Fruit fly (Drosophila melanogaster) whole organism, embryonic: ENCODE data around the gene CG14269.
A peak's percentile ranks its signal among the peaks of the same experiment; 100 is the strongest.

Experiments
- Atf6 ChIP-seq: fragments of 200-800 bp; sonication (Bioruptor generic); IDR thresholded peaks from 2 replicates; pipeline ENCODE4 v1.3.6; 2022; ENCODE audit warnings: missing biosample characterization, missing genetic modification characterization
- B-H2 ChIP-seq: fragments of 200-800 bp; sonication (Bioruptor generic); optimal IDR thresholded peaks from 2 replicates; lab custom pipeline; 2018; ENCODE audit warnings: missing biosample characterization, mild to moderate bottlenecking, missing genetic modification characterization
- Blimp-1 ChIP-seq: fragments of 200-800 bp; sonication (Bioruptor generic); optimal IDR thresholded peaks from 3 replicates; lab custom pipeline; 2018; ENCODE audit warnings: missing biosample characterization, missing genetic modification characterization, mild to moderate bottlenecking, moderate library complexity, missing genetic modification reagents
- BtbVII ChIP-seq: fragments of 200-800 bp; sonication (Bioruptor generic); optimal IDR thresholded peaks from 3 replicates; lab custom pipeline; 2017; ENCODE audit warnings: missing biosample characterization, mild to moderate bottlenecking, missing genetic modification characterization
- CG1024 ChIP-seq: fragments of 200-800 bp; sonication (Bioruptor generic); IDR thresholded peaks from 2 replicates; pipeline ENCODE4 v1.3.6; 2022; ENCODE audit warnings: missing biosample characterization, missing genetic modification characterization
- CG10543 ChIP-seq: fragments of 200-800 bp; sonication (Bioruptor generic); optimal IDR thresholded peaks from 3 replicates; lab custom pipeline; 2017; ENCODE audit warnings: missing biosample characterization, mild to moderate bottlenecking, missing genetic modification characterization, moderate library complexity
- CG11456 ChIP-seq: fragments of 200-800 bp; sonication (Bioruptor generic); IDR thresholded peaks from 3 replicates; pipeline ENCODE4 v1.3.6; 2022; ENCODE audit warnings: missing biosample characterization, missing genetic modification characterization
- CG12155 ChIP-seq: fragments of 200-800 bp; sonication (Bioruptor generic); optimal IDR thresholded peaks from 3 replicates; lab custom pipeline; 2016; ENCODE audit warnings: missing biosample characterization, missing genetic modification characterization
- CG13123 ChIP-seq: fragments of 200-800 bp; sonication (Bioruptor generic); optimal IDR thresholded peaks from 2 replicates; lab custom pipeline; 2016; ENCODE audit warnings: missing biosample characterization, missing genetic modification characterization
- CG15514 ChIP-seq: fragments of 200-800 bp; sonication (Bioruptor generic); optimal IDR thresholded peaks from 3 replicates; lab custom pipeline; 2017; ENCODE audit warnings: missing biosample characterization, missing genetic modification characterization, mild to moderate bottlenecking, moderate library complexity, missing genetic modification reagents
- CG17568 ChIP-seq: fragments of 200-800 bp; sonication (Bioruptor generic); optimal IDR thresholded peaks from 2 replicates; lab custom pipeline; 2018; ENCODE audit warnings: missing biosample characterization, mild to moderate bottlenecking, missing genetic modification characterization, moderate library complexity
- CG18476 ChIP-seq: fragments of 200-800 bp; sonication (Bioruptor generic); optimal IDR thresholded peaks from 2 replicates; lab custom pipeline; 2016; ENCODE audit warnings: missing biosample characterization, mild to moderate bottlenecking, missing genetic modification characterization
- CG2120 ChIP-seq: fragments of 200-800 bp; sonication (Bioruptor generic); optimal IDR thresholded peaks from 3 replicates; lab custom pipeline; 2016; ENCODE audit warnings: missing biosample characterization, missing genetic modification characterization
- CG32532 ChIP-seq: fragments of 200-800 bp; sonication (Bioruptor generic); IDR thresholded peaks from 2 replicates; pipeline ENCODE4 v1.3.6; 2022; ENCODE audit warnings: missing biosample characterization, missing genetic modification characterization
- CG33557 ChIP-seq: fragments of 200-800 bp; sonication (Bioruptor generic); optimal IDR thresholded peaks from 2 replicates; lab custom pipeline; 2019; ENCODE audit warnings: missing biosample characterization, mild to moderate bottlenecking, missing genetic modification characterization, moderate library complexity
- CG4328 ChIP-seq: fragments of 200-800 bp; sonication (Bioruptor generic); optimal IDR thresholded peaks from 3 replicates; lab custom pipeline; 2017; ENCODE audit warnings: missing biosample characterization, missing genetic modification reagents, missing genetic modification characterization
- CG6765 ChIP-seq: fragments of 200-800 bp; sonication (Bioruptor generic); optimal IDR thresholded peaks from 3 replicates; lab custom pipeline; 2017; ENCODE audit warnings: missing biosample characterization, mild to moderate bottlenecking, missing genetic modification characterization
- CG6854 ChIP-seq: fragments of 200-800 bp; sonication (Bioruptor generic); optimal IDR thresholded peaks from 3 replicates; lab custom pipeline; 2017; ENCODE audit warnings: missing biosample characterization, mild to moderate bottlenecking, missing genetic modification characterization
- CG7786 ChIP-seq: fragments of 200-800 bp; sonication (Bioruptor generic); optimal IDR thresholded peaks from 2 replicates; lab custom pipeline; 2016; ENCODE audit warnings: missing biosample characterization, missing genetic modification characterization
- CG8281 ChIP-seq: fragments of 200-800 bp; sonication (Bioruptor generic); optimal IDR thresholded peaks from 2 replicates; lab custom pipeline; 2018; ENCODE audit warnings: missing biosample characterization, mild to moderate bottlenecking, missing genetic modification characterization, moderate library complexity
- CG9727 ChIP-seq: fragments of 200-800 bp; sonication (Bioruptor generic); optimal IDR thresholded peaks from 3 replicates; lab custom pipeline; 2017; ENCODE audit warnings: missing biosample characterization, mild to moderate bottlenecking, missing genetic modification characterization
- Dref ChIP-seq: fragments of 200-800 bp; sonication (Bioruptor generic); IDR thresholded peaks from 2 replicates; pipeline ENCODE4 v1.3.6; 2022; ENCODE audit warnings: missing biosample characterization, missing genetic modification characterization
- Ets97D ChIP-seq: fragments of 200-800 bp; sonication (Bioruptor generic); optimal IDR thresholded peaks from 3 replicates; lab custom pipeline; 2016; ENCODE audit warnings: missing biosample characterization, missing genetic modification characterization
- Fer3 ChIP-seq: fragments of 200-800 bp; sonication (Bioruptor generic); optimal IDR thresholded peaks from 2 replicates; lab custom pipeline; 2018; ENCODE audit warnings: missing biosample characterization, mild to moderate bottlenecking, missing genetic modification characterization, moderate library complexity
- NFAT ChIP-seq: fragments of 200-800 bp; sonication (Bioruptor generic); IDR thresholded peaks from 2 replicates; pipeline ENCODE4 v1.3.6; 2022; ENCODE audit warnings: missing biosample characterization, missing genetic modification characterization
- Nf-YB ChIP-seq: fragments of 200-800 bp; sonication (Bioruptor generic); optimal IDR thresholded peaks from 3 replicates; lab custom pipeline; 2019; ENCODE audit warnings: missing biosample characterization, mild to moderate bottlenecking, missing genetic modification characterization, moderate library complexity
- Pdp1 ChIP-seq, 2 experiments: fragments of 200-800 bp; sonication (Bioruptor generic); optimal IDR thresholded peaks; 3 replicates each; lab custom pipeline; 2016; ENCODE audit warnings: missing biosample characterization in 2 of 2, missing genetic modification characterization in 2 of 2, mild to moderate bottlenecking in 1 of 2, moderate library complexity in 1 of 2
- Sin3A ChIP-seq: fragments of >200 bp; optimal IDR thresholded peaks from 2 replicates; lab custom pipeline; 2018
- amos ChIP-seq: fragments of 200-800 bp; sonication (Bioruptor generic); IDR thresholded peaks from 2 replicates; pipeline ENCODE4 v1.3.6; 2022; ENCODE audit warnings: missing biosample characterization, missing genetic modification characterization; ENCODE audit not compliant: partially characterized antibody
- ash1 ChIP-seq: fragments of 200-800 bp; sonication (Bioruptor generic); optimal IDR thresholded peaks from 2 replicates; lab custom pipeline; 2018; ENCODE audit warnings: missing biosample characterization, mild to moderate bottlenecking, missing genetic modification characterization
- bcd ChIP-seq: fragments of 200-800 bp; sonication (Bioruptor generic); optimal IDR thresholded peaks from 2 replicates; lab custom pipeline; 2017; ENCODE audit warnings: missing biosample characterization, mild to moderate bottlenecking, missing genetic modification characterization
- cas ChIP-seq: fragments of 200-800 bp; sonication (Bioruptor generic); IDR thresholded peaks from 2 replicates; pipeline ENCODE4 v1.3.6; 2022; ENCODE audit warnings: missing biosample characterization, missing genetic modification characterization
- chinmo ChIP-seq: fragments of 200-800 bp; sonication (Bioruptor generic); IDR thresholded peaks from 4 replicates; pipeline ENCODE4 v1.3.6; 2022; ENCODE audit warnings: missing biosample characterization, missing genetic modification characterization; ENCODE audit not compliant: partially characterized antibody
- crol ChIP-seq: fragments of 200-800 bp; sonication (Bioruptor generic); IDR thresholded peaks from 2 replicates; pipeline ENCODE4 v1.3.6; 2022; ENCODE audit warnings: missing biosample characterization, missing genetic modification characterization
- cwo ChIP-seq: fragments of 200-800 bp; sonication (Bioruptor generic); optimal IDR thresholded peaks from 3 replicates; lab custom pipeline; 2017; ENCODE audit warnings: missing biosample characterization, missing genetic modification characterization, mild to moderate bottlenecking, moderate library complexity, missing genetic modification reagents
- gcm ChIP-seq: fragments of 200-800 bp; sonication (Bioruptor generic); optimal IDR thresholded peaks from 2 replicates; lab custom pipeline; 2019; ENCODE audit warnings: missing biosample characterization, mild to moderate bottlenecking, missing genetic modification characterization, moderate library complexity
- gem ChIP-seq: fragments of 200-800 bp; sonication (Bioruptor generic); optimal IDR thresholded peaks from 2 replicates; lab custom pipeline; 2019; ENCODE audit warnings: missing biosample characterization, mild to moderate bottlenecking, missing genetic modification characterization, moderate library complexity
- inv ChIP-seq: fragments of 200-800 bp; sonication (Bioruptor generic); IDR thresholded peaks from 2 replicates; pipeline ENCODE4 v1.3.6; 2022; ENCODE audit warnings: missing biosample characterization, missing genetic modification characterization; ENCODE audit not compliant: partially characterized antibody
- knrl ChIP-seq: fragments of 200-800 bp; sonication (Bioruptor generic); IDR thresholded peaks from 3 replicates; pipeline ENCODE4 v1.3.6; 2022; ENCODE audit warnings: missing biosample characterization, missing genetic modification characterization; ENCODE audit not compliant: partially characterized antibody
- lmd ChIP-seq: fragments of 200-800 bp; sonication (Bioruptor generic); IDR thresholded peaks from 2 replicates; pipeline ENCODE4 v1.3.6; 2022; ENCODE audit warnings: missing biosample characterization, missing genetic modification characterization
- p53 ChIP-seq: fragments of 200-800 bp; sonication (Bioruptor generic); optimal IDR thresholded peaks from 2 replicates; lab custom pipeline; 2016; ENCODE audit warnings: missing biosample characterization, missing genetic modification characterization
- shn ChIP-seq: fragments of 200-800 bp; sonication (Bioruptor generic); optimal IDR thresholded peaks from 3 replicates; lab custom pipeline; 2016; ENCODE audit warnings: missing biosample characterization, missing genetic modification characterization
- sim ChIP-seq: fragments of 200-800 bp; sonication (Bioruptor generic); IDR thresholded peaks from 2 replicates; pipeline ENCODE4 v1.3.6; 2022; ENCODE audit warnings: missing biosample characterization, missing genetic modification characterization
- sima ChIP-seq: fragments of 200-800 bp; sonication (Bioruptor generic); optimal IDR thresholded peaks from 2 replicates; lab custom pipeline; 2016; ENCODE audit warnings: missing biosample characterization, missing genetic modification characterization
- slou ChIP-seq: fragments of 200-800 bp; sonication (Bioruptor generic); optimal IDR thresholded peaks from 3 replicates; lab custom pipeline; 2016; ENCODE audit warnings: missing biosample characterization, missing genetic modification characterization
- so ChIP-seq: fragments of 200-800 bp; sonication (Bioruptor generic); IDR thresholded peaks from 3 replicates; pipeline ENCODE4 v1.3.6; 2022; ENCODE audit warnings: missing biosample characterization, missing genetic modification characterization
- sug ChIP-seq: fragments of 200-800 bp; optimal IDR thresholded peaks from 2 replicates; lab custom pipeline; 2019; ENCODE audit warnings: missing biosample characterization, mild to moderate bottlenecking, missing genetic modification characterization, moderate library complexity
- ttk ChIP-seq: fragments of 200-800 bp; sonication (Bioruptor generic); IDR thresholded peaks from 2 replicates; pipeline ENCODE4 v2.1.2; 2022; ENCODE audit warnings: missing biosample characterization, missing genetic modification characterization
- vnd ChIP-seq: fragments of 200-800 bp; sonication (Bioruptor generic); IDR thresholded peaks from 3 replicates; pipeline ENCODE4 v1.3.6; 2022; ENCODE audit warnings: missing biosample characterization, missing genetic modification characterization; ENCODE audit not compliant: partially characterized antibody
- wdn ChIP-seq: fragments of 200-800 bp; sonication (Bioruptor generic); IDR thresholded peaks from 2 replicates; pipeline ENCODE4 v1.3.6; 2022; ENCODE audit warnings: missing biosample characterization, missing genetic modification characterization
- zfh2 ChIP-seq: fragments of 200-800 bp; sonication (Bioruptor generic); optimal IDR thresholded peaks from 2 replicates; lab custom pipeline; 2016; ENCODE audit warnings: missing biosample characterization, missing genetic modification characterization

CG14269 gene

DNA sequence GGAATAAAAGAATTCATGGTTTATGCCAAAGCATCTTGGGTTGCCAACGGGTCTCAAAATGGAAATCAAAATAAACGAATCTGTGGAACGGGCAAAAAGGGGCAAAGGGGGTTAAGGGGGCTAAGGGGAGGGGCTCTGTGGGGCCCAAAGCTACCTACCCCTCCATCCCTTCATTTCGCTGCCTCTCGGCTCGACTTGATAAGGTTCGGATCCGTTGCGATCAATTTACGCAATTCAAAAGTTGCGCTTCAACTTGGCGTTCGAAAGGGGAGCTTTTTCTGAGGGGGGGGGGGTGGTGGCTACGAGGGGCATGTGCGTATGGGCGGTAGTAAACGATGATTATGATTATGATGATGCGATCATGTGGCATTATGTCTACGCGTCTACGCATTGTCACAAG is 30.2 kb downstream of the CG14269 start:
- TF ChIP-seq CG15514 (GFP tag; lab: Kevin White, UChicago) (no peak), vnd (GFP tag; lab: Robert Waterston, UW) (no peak), cas (GFP tag; lab: Robert Waterston, UW) (no peak), Fer3 (tag; lab: Kevin White, UChicago) (no peak), Pdp1 (GFP tag; optimal IDR thresholded peaks at IDR 0.05; lab: Kevin White, UChicago) (peak in 1 of 2 experiments; percentile 45), CG4328 (GFP tag; lab: Kevin White, UChicago) (no peak), p53 (GFP tag; lab: Kevin White, UChicago) (no peak), knrl (no peak), CG9727 (peak; percentile 16), sug (tag; lab: Kevin White, UChicago) (peak; percentile 77), CG6854 (GFP tag; lab: Kevin White, UChicago) (no peak), gcm (GFP tag; lab: Kevin White, UChicago) (no peak), Atf6 (0 out of 2 replicates have a peak, but pooled peaks have one; percentile 27), CG18476 (GFP tag; lab: Kevin White, UChicago) (no peak), CG12155 (GFP tag; lab: Kevin White, UChicago) (no peak), lmd (GFP tag; lab: Robert Waterston, UW) (0 out of 2 replicates have a peak, but pooled peaks have one; percentile 8), CG17568 (GFP tag; lab: Kevin White, UChicago) (no peak), shn (GFP tag; lab: Kevin White, UChicago) (no peak), Nf-YB (GFP tag; lab: Kevin White, UChicago) (no peak), slou (GFP tag; lab: Kevin White, UChicago) (no peak), bcd (GFP tag; lab: Kevin White, UChicago) (no peak), zfh2 (GFP tag; lab: Kevin White, UChicago) (no peak), CG13123 (GFP tag; lab: Kevin White, UChicago) (no peak), Ets97D (GFP tag; lab: Kevin White, UChicago) (no peak), NFAT (GFP tag; lab: Robert Waterston, UW) (peak; percentile 3; the same call in 1 of the 2 replicates), CG2120 (GFP tag; lab: Kevin White, UChicago) (no peak), sima (GFP tag; lab: Kevin White, UChicago) (no peak), BtbVII (GFP tag; lab: Kevin White, UChicago) (no peak), wdn (0 out of 2 replicates have a peak, but pooled peaks have one; percentile 16), CG6765 (GFP tag; lab: Kevin White, UChicago) (peak; percentile 15), CG10543 (GFP tag; lab: Kevin White, UChicago) (peak; percentile 71), CG33557 (GFP tag; lab: Kevin White, UChicago) (no peak), Blimp-1 (no peak), B-H2 (GFP tag; lab: Kevin White, UChicago) (peak; percentile 3), CG32532 (GFP tag; lab: Robert Waterston, UW) (peak; percentile 17; the same call in 1 of the 2 replicates), ttk (GFP tag; lab: Robert Waterston, UW) (peak; percentile 32; the same call in 1 of the 2 replicates), CG1024 (GFP tag; lab: Robert Waterston, UW) (no peak), crol (GFP tag; lab: Robert Waterston, UW) (peak; percentile 98), CG7786 (no peak), Dref (no peak), chinmo (GFP tag; lab: Robert Waterston, UW) (no peak), ash1 (peak; percentile 40), CG11456 (GFP tag; lab: Robert Waterston, UW) (no peak), inv (GFP tag; lab: Robert Waterston, UW) (peak; percentile 15; the same call in 1 of the 2 replicates), amos (GFP tag; lab: Robert Waterston, UW) (no peak), gem (no peak), Sin3A (lab: Kevin White, UChicago) (no peak), so (GFP tag; lab: Robert Waterston, UW) (no peak), cwo (peak; percentile 56), sim (GFP tag; lab: Robert Waterston, UW) (no peak), CG8281 (peak; percentile 38)
